Fruit fly (Drosophila melanogaster): ENCODE data around the gene VAChT.

dm6 chr3R:18671112-18671729 lies 34.1 kb upstream of the VAChT start, which contains the start of gene CG31230:
- TF ChIP-seq CG8319 (GFP tag; optimal IDR thresholded peaks at IDR 0.05) (no peak), Hr38 (GFP tag; optimal IDR thresholded peaks at IDR 0.05) (no peak)
